Fruit fly (Drosophila melanogaster): Measurements from ENCODE around the gene Zip71B.

Gene Zip71B

dm6 chr3L:14967691-14968538 is 24.2 kb upstream of the Zip71B start:
- TF ChIP-seq p53 (GFP tag; optimal IDR thresholded peaks at IDR 0.05) (peak; percentile 100), CTCF (GFP tag; optimal IDR thresholded peaks at IDR 0.05) (no peak), MESR4 (GFP tag; optimal IDR thresholded peaks at IDR 0.05) (no peak), grn (GFP tag; optimal IDR thresholded peaks at IDR 0.05) (peak; percentile 67), insv (GFP tag; optimal IDR thresholded peaks at IDR 0.05) (peak in 1 of 2 experiments; percentile 60), jumu (GFP tag; optimal IDR thresholded peaks at IDR 0.05) (no peak), pros (GFP tag; optimal IDR thresholded peaks at IDR 0.05) (peak; percentile 62), twi (tag; optimal IDR thresholded peaks at IDR 0.05) (peak; percentile 66), Trl (optimal IDR thresholded peaks at IDR 0.05) (peak in 1 of 2 experiments; percentile 52), Trl (GFP tag; optimal IDR thresholded peaks at IDR 0.05) (no peak), hth (optimal IDR thresholded peaks at IDR 0.05) (peak; percentile 31), sens-2 (GFP tag; IDR thresholded peaks at IDR 0.05) (no peak), vfl (GFP tag; optimal IDR thresholded peaks at IDR 0.05) (no peak), zen (tag; optimal IDR thresholded peaks at IDR 0.05) (peak; percentile 97), zf30C (GFP tag; optimal IDR thresholded peaks at IDR 0.05) (peak; percentile 0), CG15479 (GFP tag; optimal IDR thresholded peaks at IDR 0.05) (peak; percentile 100), kni (GFP tag; optimal IDR thresholded peaks at IDR 0.05) (peak; percentile 88), cad (GFP tag; optimal IDR thresholded peaks at IDR 0.05) (peak; percentile 41), Nf-YB (GFP tag; optimal IDR thresholded peaks at IDR 0.05) (peak; percentile 33), Stat92E (GFP tag; optimal IDR thresholded peaks at IDR 0.05) (peak in 1 of 3 experiments; percentile 1), D (optimal IDR thresholded peaks at IDR 0.05) (peak; percentile 92), D (GFP tag; optimal IDR thresholded peaks at IDR 0.05) (peak; percentile 2), CG2199 (GFP tag; IDR thresholded peaks at IDR 0.05) (peak; percentile 57; the same call in 2 of the 3 replicates), otp (GFP tag; IDR thresholded peaks at IDR 0.05) (no peak), ERR (GFP tag; optimal IDR thresholded peaks at IDR 0.05) (no peak), Med (GFP tag) (no peak), MTF-1 (GFP tag; optimal IDR thresholded peaks at IDR 0.05; ENCODE audit: borderline replicate concordance) (no peak), CG10979 (tag; optimal IDR thresholded peaks at IDR 0.05) (no peak), lilli (GFP tag; optimal IDR thresholded peaks at IDR 0.05) (no peak), slou (GFP tag; optimal IDR thresholded peaks at IDR 0.05) (no peak), Kr (GFP tag; optimal IDR thresholded peaks at IDR 0.05) (peak; percentile 8), tll (GFP tag; optimal IDR thresholded peaks at IDR 0.05) (peak in 1 of 2 experiments; percentile 88)

- TF ChIP-seq pan (optimal IDR thresholded peaks at IDR 0.05) (peak in 1 of 2 experiments; percentile 77), pan (GFP tag; optimal IDR thresholded peaks at IDR 0.05 in 1 of 2, IDR thresholded peaks at IDR 0.05 in 1 of 2) (no peak), Ada2b (GFP tag; IDR thresholded peaks at IDR 0.05) (no peak)
Observed at dm6 chr3L:14968553-14968952, 23.5 kb upstream of the Zip71B start.

dm6 chr3L:14969171-14969570 is 22.9 kb upstream of the Zip71B start, which contains the start of gene Tom:
Gene Tom, plus strand, starts transcription at chr3L:14969344.
- TF ChIP-seq CG2712 (tag; optimal IDR thresholded peaks at IDR 0.05) (no peak), vfl (GFP tag; optimal IDR thresholded peaks at IDR 0.05) (no peak), Neu2 (GFP tag; optimal IDR thresholded peaks at IDR 0.05; ENCODE audit: borderline replicate concordance) (peak; percentile 35), CG8290 (GFP tag; optimal IDR thresholded peaks at IDR 0.05) (no peak), CG8290 (tag; optimal IDR thresholded peaks at IDR 0.05) (peak in 1 of 2 experiments; percentile 6), CG6654 (GFP tag; optimal IDR thresholded peaks at IDR 0.05) (no peak), rib (GFP tag; IDR thresholded peaks at IDR 0.05) (0 out of 2 replicates have a peak, but pooled peaks have one; percentile 44), Stat92E (GFP tag; optimal IDR thresholded peaks at IDR 0.05) (peak in 1 of 3 experiments; percentile 1), kah (GFP tag; optimal IDR thresholded peaks at IDR 0.05) (peak; percentile 99), CG15269 (tag; optimal IDR thresholded peaks at IDR 0.05) (no peak), CG15479 (GFP tag; optimal IDR thresholded peaks at IDR 0.05) (peak; percentile 91), ems (GFP tag; optimal IDR thresholded peaks at IDR 0.05) (peak; percentile 23), zen2 (GFP tag; IDR thresholded peaks at IDR 0.05; ENCODE audit: partially characterized antibody) (no peak), CG2199 (GFP tag; IDR thresholded peaks at IDR 0.05) (peak; percentile 59; the same call in 1 of the 3 replicates), ac (GFP tag; optimal IDR thresholded peaks at IDR 0.05) (peak; percentile 33), CG32772 (GFP tag; IDR thresholded peaks at IDR 0.05) (no peak), Nf-YC (tag; optimal IDR thresholded peaks at IDR 0.05) (peak; percentile 93), CG17385 (GFP tag; optimal IDR thresholded peaks at IDR 0.05) (peak; percentile 23)
